Fruit fly (Drosophila melanogaster) whole organism, embryonic: ENCODE data around the gene und.
A peak's percentile ranks its signal among the peaks of the same experiment; 100 is the strongest.

Experiments
- B-H2 ChIP-seq: fragments of 200-800 bp; sonication (Bioruptor generic); optimal IDR thresholded peaks from 2 replicates; lab custom pipeline; 2018; ENCODE audit warnings: missing biosample characterization, mild to moderate bottlenecking, missing genetic modification characterization
- CG10979 ChIP-seq: fragments of 200-800 bp; sonication (Bioruptor generic); optimal IDR thresholded peaks from 2 replicates; lab custom pipeline; 2018; ENCODE audit warnings: missing biosample characterization, mild to moderate bottlenecking, missing genetic modification characterization, moderate library complexity
- CG12236 ChIP-seq: fragments of 200-800 bp; sonication (Bioruptor generic); optimal IDR thresholded peaks from 2 replicates; lab custom pipeline; 2016; ENCODE audit warnings: missing biosample characterization, missing genetic modification characterization
- CG12659 ChIP-seq: fragments of 200-800 bp; sonication (Bioruptor generic); optimal IDR thresholded peaks from 3 replicates; lab custom pipeline; 2017; ENCODE audit warnings: mild to moderate bottlenecking, missing biosample characterization, missing genetic modification reagents, missing genetic modification characterization
- CG13624 ChIP-seq: fragments of 200-800 bp; sonication (Bioruptor generic); optimal IDR thresholded peaks from 2 replicates; lab custom pipeline; 2016; ENCODE audit warnings: missing biosample characterization, missing genetic modification characterization
- CG15011 ChIP-seq: fragments of 200-800 bp; sonication (Bioruptor generic); optimal IDR thresholded peaks from 3 replicates; lab custom pipeline; 2018; ENCODE audit warnings: missing biosample characterization, mild to moderate bottlenecking, missing genetic modification characterization
- CG15696 ChIP-seq: fragments of 200-800 bp; sonication (Bioruptor generic); optimal IDR thresholded peaks from 2 replicates; lab custom pipeline; 2019; ENCODE audit warnings: missing biosample characterization, mild to moderate bottlenecking, missing genetic modification characterization, moderate library complexity
- CG16779 ChIP-seq: fragments of 200-800 bp; sonication (Bioruptor generic); IDR thresholded peaks from 2 replicates; pipeline ENCODE4 v1.3.6; 2022; ENCODE audit warnings: missing biosample characterization, missing genetic modification characterization
- CG17361 ChIP-seq: fragments of 200-800 bp; sonication (Bioruptor generic); IDR thresholded peaks from 3 replicates; pipeline ENCODE4 v1.3.6; 2022; ENCODE audit warnings: missing biosample characterization, missing genetic modification characterization
- CG18619 ChIP-seq: fragments of 200-800 bp; sonication (Bioruptor generic); optimal IDR thresholded peaks from 3 replicates; lab custom pipeline; 2017; ENCODE audit warnings: missing biosample characterization, mild to moderate bottlenecking, missing genetic modification characterization
- CG2199 ChIP-seq: fragments of 200-800 bp; sonication (Bioruptor generic); IDR thresholded peaks from 3 replicates; pipeline ENCODE4 v1.3.6; 2022; ENCODE audit warnings: missing biosample characterization, missing genetic modification characterization
- CG2875 ChIP-seq: fragments of 200-800 bp; sonication (Bioruptor generic); optimal IDR thresholded peaks from 2 replicates; lab custom pipeline; 2017; ENCODE audit warnings: missing biosample characterization, mild to moderate bottlenecking, missing genetic modification characterization, missing genetic modification reagents
- CG2889 ChIP-seq: fragments of 200-800 bp; sonication (Bioruptor generic); IDR thresholded peaks from 3 replicates; pipeline ENCODE4 v1.3.6; 2022; ENCODE audit warnings: missing biosample characterization, missing genetic modification characterization
- CG30403 ChIP-seq: fragments of 200-800 bp; sonication (Bioruptor generic); optimal IDR thresholded peaks from 3 replicates; lab custom pipeline; 2016; ENCODE audit warnings: missing biosample characterization, missing genetic modification characterization
- CG4730 ChIP-seq: fragments of 200-800 bp; sonication (Bioruptor generic); IDR thresholded peaks from 2 replicates; pipeline ENCODE4 v1.3.6; 2022; ENCODE audit warnings: missing biosample characterization, missing genetic modification characterization
- CG4854 ChIP-seq: fragments of 200-800 bp; sonication (Bioruptor generic); optimal IDR thresholded peaks from 2 replicates; lab custom pipeline; 2016; ENCODE audit warnings: missing biosample characterization, missing genetic modification characterization, inconsistent platforms
- CG5180 ChIP-seq: fragments of 200-800 bp; sonication (Bioruptor generic); optimal IDR thresholded peaks from 3 replicates; lab custom pipeline; 2017; ENCODE audit warnings: missing biosample characterization, missing genetic modification characterization, mild to moderate bottlenecking, moderate library complexity, missing genetic modification reagents
- CG6175 ChIP-seq: fragments of 200-800 bp; sonication (Bioruptor generic); IDR thresholded peaks from 3 replicates; pipeline ENCODE4 v1.3.6; 2022; ENCODE audit warnings: missing biosample characterization, missing genetic modification characterization
- CG8281 ChIP-seq: fragments of 200-800 bp; sonication (Bioruptor generic); optimal IDR thresholded peaks from 2 replicates; lab custom pipeline; 2018; ENCODE audit warnings: missing biosample characterization, mild to moderate bottlenecking, missing genetic modification characterization, moderate library complexity
- CHES-1-like ChIP-seq: fragments of 200-800 bp; sonication (Bioruptor generic); optimal IDR thresholded peaks from 2 replicates; lab custom pipeline; 2016; ENCODE audit warnings: missing biosample characterization, missing genetic modification characterization
- Camta ChIP-seq: fragments of 200-800 bp; sonication (Bioruptor generic); optimal IDR thresholded peaks from 2 replicates; lab custom pipeline; 2016; ENCODE audit warnings: missing biosample characterization, missing genetic modification characterization
- CoRest ChIP-seq: fragments of 200-800 bp; sonication (Bioruptor generic); optimal IDR thresholded peaks from 3 replicates; lab custom pipeline; 2018; ENCODE audit warnings: missing biosample characterization, mild to moderate bottlenecking, missing genetic modification characterization, moderate library complexity
- D19A ChIP-seq: fragments of 200-800 bp; optimal IDR thresholded peaks from 3 replicates; lab custom pipeline; 2019; ENCODE audit warnings: missing biosample characterization, mild to moderate bottlenecking, missing genetic modification characterization, moderate library complexity
- Dfd ChIP-seq, 2 experiments: fragments of >200 bp; optimal IDR thresholded peaks; 2 replicates each; lab custom pipeline; 2017; ENCODE audit warnings: missing biosample characterization in 2 of 2, missing genetic modification characterization in 2 of 2
- Eip74EF ChIP-seq, 2 experiments: fragments of 200-800 bp in 1 of 2; fragments of >200 bp in 1 of 2; sonication (Bioruptor generic) in 1 of 2; optimal IDR thresholded peaks; 2 replicates each; lab custom pipeline; 2017 to 2019; ENCODE audit warnings: missing biosample characterization in 2 of 2, missing genetic modification characterization in 2 of 2, mild to moderate bottlenecking in 1 of 2, moderate library complexity in 1 of 2
- GATAe ChIP-seq: fragments of 200-800 bp; sonication (Bioruptor generic); conservative IDR thresholded peaks from 2 replicates; pipeline ENCODE4 v1.3.6; 2022; ENCODE audit warnings: missing biosample characterization, missing genetic modification characterization
- Gsc ChIP-seq: fragments of 200-800 bp; sonication (Bioruptor generic); IDR thresholded peaks from 2 replicates; pipeline ENCODE4 v1.3.6; 2022; ENCODE audit warnings: missing biosample characterization, missing genetic modification characterization
- Lim3 ChIP-seq: fragments of 200-800 bp; sonication (Bioruptor generic); IDR thresholded peaks from 2 replicates; pipeline ENCODE4 v1.3.6; 2022; ENCODE audit warnings: missing biosample characterization, missing genetic modification characterization
- Mes4 ChIP-seq: fragments of 200-800 bp; sonication (Bioruptor generic); optimal IDR thresholded peaks from 2 replicates; lab custom pipeline; 2016; ENCODE audit warnings: missing biosample characterization, missing genetic modification characterization
- NC2β ChIP-seq: fragments of 200-800 bp; sonication (Bioruptor generic); optimal IDR thresholded peaks from 2 replicates; lab custom pipeline; 2016; ENCODE audit warnings: missing biosample characterization, missing genetic modification characterization
- Nf-YC ChIP-seq: fragments of 200-800 bp; optimal IDR thresholded peaks from 3 replicates; lab custom pipeline; 2019; ENCODE audit warnings: missing biosample characterization, mild to moderate bottlenecking, missing genetic modification characterization, moderate library complexity
- Ravus ChIP-seq: fragments of 200-800 bp; sonication (Bioruptor generic); IDR thresholded peaks from 2 replicates; pipeline ENCODE4 v1.3.6; 2022; ENCODE audit warnings: missing biosample characterization, missing genetic modification characterization
- Side ChIP-seq: fragments of 200-800 bp; sonication (Bioruptor generic); optimal IDR thresholded peaks from 2 replicates; lab custom pipeline; 2016; ENCODE audit warnings: missing biosample characterization, missing genetic modification characterization
- bowl ChIP-seq: fragments of 200-800 bp; sonication (Bioruptor generic); IDR thresholded peaks from 2 replicates; pipeline ENCODE4 v1.3.6; 2022; ENCODE audit warnings: missing biosample characterization, missing genetic modification characterization
- ci ChIP-seq: fragments of 200-800 bp; sonication (Bioruptor generic); IDR thresholded peaks from 3 replicates; pipeline ENCODE4 v1.3.6; 2022; ENCODE audit warnings: missing biosample characterization, missing genetic modification characterization
- eyg ChIP-seq: fragments of 200-800 bp; sonication (Bioruptor generic); optimal IDR thresholded peaks from 3 replicates; lab custom pipeline; 2016; ENCODE audit warnings: missing biosample characterization, missing genetic modification characterization
- fd102C ChIP-seq: fragments of 200-800 bp; sonication (Bioruptor generic); optimal IDR thresholded peaks from 2 replicates; lab custom pipeline; 2018; ENCODE audit warnings: missing biosample characterization, mild to moderate bottlenecking, missing genetic modification characterization, moderate library complexity
- fd64A ChIP-seq: fragments of 200-800 bp; sonication (Bioruptor generic); optimal IDR thresholded peaks from 3 replicates; lab custom pipeline; 2018; ENCODE audit warnings: missing biosample characterization, mild to moderate bottlenecking, missing genetic modification characterization
- fru ChIP-seq: fragments of >200 bp; optimal IDR thresholded peaks from 2 replicates; lab custom pipeline; 2017
- hkb ChIP-seq, 2 experiments: fragments of 200-800 bp in 1 of 2; fragments of >200 bp in 1 of 2; sonication (Bioruptor generic) in 1 of 2; IDR thresholded peaks in 1 of 2; optimal IDR thresholded peaks in 1 of 2; 2 replicates each; pipeline versions ENCODE4 v1.3.6 to Lab custom; 2017 to 2022; ENCODE audit warnings: missing biosample characterization in 1 of 2, missing genetic modification characterization in 1 of 2
- p53 ChIP-seq: fragments of 200-800 bp; sonication (Bioruptor generic); optimal IDR thresholded peaks from 2 replicates; lab custom pipeline; 2016; ENCODE audit warnings: missing biosample characterization, missing genetic modification characterization
- peb ChIP-seq: fragments of 200-800 bp; sonication (Bioruptor generic); IDR thresholded peaks from 2 replicates; pipeline ENCODE4 v1.3.6; 2022; ENCODE audit warnings: missing biosample characterization, missing genetic modification characterization
- ranshi ChIP-seq: fragments of 200-800 bp; sonication (Bioruptor generic); IDR thresholded peaks from 2 replicates; pipeline ENCODE4 v1.3.6; 2022; ENCODE audit warnings: missing biosample characterization, missing genetic modification characterization
- seq ChIP-seq: fragments of 200-800 bp; sonication (Bioruptor generic); IDR thresholded peaks from 2 replicates; pipeline ENCODE4 v1.3.6; 2022; ENCODE audit warnings: missing biosample characterization, missing genetic modification characterization
- sisA ChIP-seq: fragments of 200-800 bp; sonication (Bioruptor generic); IDR thresholded peaks from 2 replicates; pipeline ENCODE4 v1.3.6; 2022; ENCODE audit warnings: missing biosample characterization, missing genetic modification characterization
- sr ChIP-seq: fragments of 200-800 bp; sonication (Bioruptor generic); IDR thresholded peaks from 3 replicates; pipeline ENCODE4 v1.3.6; 2022; ENCODE audit warnings: missing biosample characterization, missing genetic modification characterization
- tap ChIP-seq: fragments of 200-800 bp; optimal IDR thresholded peaks from 3 replicates; lab custom pipeline; 2019; ENCODE audit warnings: missing biosample characterization, mild to moderate bottlenecking, missing genetic modification characterization, moderate library complexity
- tgo ChIP-seq: fragments of 200-800 bp; sonication (Bioruptor generic); IDR thresholded peaks from 3 replicates; pipeline ENCODE4 v1.3.6; 2022; ENCODE audit warnings: missing biosample characterization, missing genetic modification characterization
- tup ChIP-seq: fragments of 200-800 bp; sonication (Bioruptor generic); optimal IDR thresholded peaks from 2 replicates; lab custom pipeline; 2016; ENCODE audit warnings: missing biosample characterization, mild to moderate bottlenecking, missing genetic modification characterization, moderate library complexity
- vfl ChIP-seq: fragments of 200-800 bp; sonication (Bioruptor generic); optimal IDR thresholded peaks from 2 replicates; lab custom pipeline; 2016; ENCODE audit warnings: missing biosample characterization, missing genetic modification characterization
- wdn ChIP-seq: fragments of 200-800 bp; sonication (Bioruptor generic); IDR thresholded peaks from 2 replicates; pipeline ENCODE4 v1.3.6; 2022; ENCODE audit warnings: missing biosample characterization, missing genetic modification characterization
- zfh1 ChIP-seq: fragments of 200-800 bp; sonication (Bioruptor generic); IDR thresholded peaks from 3 replicates; pipeline ENCODE4 v1.3.6; 2022; ENCODE audit warnings: missing biosample characterization, missing genetic modification characterization

The und gene

dm6 chr2L:9758856-9759255 is 4.3 kb upstream of the und start (continued):
- no peak for TF ChIP-seq fd64A
- TF ChIP-seq Eip74EF (GFP tag; optimal IDR thresholded peaks at IDR 0.05; lab: Kevin White, UChicago): no peak
- TF ChIP-seq Gsc (GFP tag; lab: Robert Waterston, UW): no peak
- peak; percentile 47 for TF ChIP-seq CG13624 (GFP tag; lab: Kevin White, UChicago)
- TF ChIP-seq Camta (GFP tag; lab: Kevin White, UChicago): no peak
- no peak for TF ChIP-seq CG2875 (GFP tag; lab: Kevin White, UChicago)
- TF ChIP-seq CG12236 (GFP tag; lab: Kevin White, UChicago): no peak
- TF ChIP-seq hkb (optimal IDR thresholded peaks at IDR 0.05; lab: Kevin White, UChicago): no peak
- TF ChIP-seq hkb (GFP tag; IDR thresholded peaks at IDR 0.05; lab: Robert Waterston, UW): no peak
- peak; percentile 70 for TF ChIP-seq CoRest (tag; lab: Kevin White, UChicago)
- no peak for TF ChIP-seq Lim3 (GFP tag; lab: Robert Waterston, UW)
- TF ChIP-seq zfh1 (GFP tag; lab: Robert Waterston, UW): peak; percentile 79
- TF ChIP-seq peb (GFP tag; lab: Robert Waterston, UW): no peak
- TF ChIP-seq Ravus (GFP tag; lab: Robert Waterston, UW): no peak
- no peak for TF ChIP-seq Dfd (GFP tag; optimal IDR thresholded peaks at IDR 0.05; lab: Kevin White, UChicago)
- peak; percentile 21 for TF ChIP-seq fru
- TF ChIP-seq CG17361 (GFP tag; lab: Robert Waterston, UW): 0 out of 3 replicates have a peak, but pooled peaks have one; percentile 38
- peak; percentile 28; the same call in 1 of the 2 replicates for TF ChIP-seq CG4730 (GFP tag; lab: Robert Waterston, UW)
- TF ChIP-seq sr: peak; percentile 63; the same call in 1 of the 3 replicates
- peak; percentile 68 for TF ChIP-seq sisA
- peak; percentile 7 for TF ChIP-seq tap (tag; lab: Kevin White, UChicago)
- TF ChIP-seq Side (GFP tag; lab: Kevin White, UChicago): no peak
- no peak for TF ChIP-seq CG4854 (GFP tag; lab: Kevin White, UChicago)
- TF ChIP-seq eyg (GFP tag; lab: Kevin White, UChicago): no peak
- TF ChIP-seq tup (GFP tag; lab: Kevin White, UChicago): no peak
- TF ChIP-seq tgo (GFP tag; lab: Robert Waterston, UW): peak; percentile 48; the same call in 2 of the 3 replicates
- no peak for TF ChIP-seq NC2β
- peak; percentile 26 for TF ChIP-seq vfl (GFP tag; lab: Kevin White, UChicago)
- TF ChIP-seq CG12659: peak; percentile 51
- no peak for TF ChIP-seq CG18619 (GFP tag; lab: Kevin White, UChicago)
- TF ChIP-seq B-H2 (GFP tag; lab: Kevin White, UChicago): peak; percentile 78
- TF ChIP-seq ci (GFP tag; lab: Robert Waterston, UW): peak; percentile 67; the same call in 2 of the 3 replicates
- no peak for TF ChIP-seq CG2889 (GFP tag; lab: Robert Waterston, UW)
- peak; percentile 69 for TF ChIP-seq wdn (GFP tag; lab: Robert Waterston, UW)
- TF ChIP-seq CG15011 (GFP tag; lab: Kevin White, UChicago): no peak
- no peak for TF ChIP-seq p53 (GFP tag; lab: Kevin White, UChicago)
- TF ChIP-seq D19A (tag; lab: Kevin White, UChicago): peak; percentile 38
- TF ChIP-seq Mes4 (GFP tag; lab: Kevin White, UChicago): no peak
- TF ChIP-seq fd102C: no peak
- peak; percentile 70 for TF ChIP-seq CG5180 (GFP tag; lab: Kevin White, UChicago)
- TF ChIP-seq CG8281 (tag; lab: Kevin White, UChicago): no peak
- peak; percentile 55 for TF ChIP-seq CG15696
- TF ChIP-seq CG30403 (GFP tag; lab: Kevin White, UChicago): peak; percentile 52
- peak; percentile 54; the same call in 1 of the 2 replicates for TF ChIP-seq GATAe (GFP tag; lab: Robert Waterston, UW)
- peak; percentile 82; the same call in 1 of the 3 replicates for TF ChIP-seq CG2199 (GFP tag; lab: Robert Waterston, UW)
- peak; percentile 42 for TF ChIP-seq Nf-YC (tag; lab: Kevin White, UChicago)
- TF ChIP-seq CG6175: peak; percentile 96
- no peak for TF ChIP-seq bowl (GFP tag; lab: Robert Waterston, UW)
- peak; percentile 39 for TF ChIP-seq CG10979 (tag; lab: Kevin White, UChicago)
- TF ChIP-seq CG16779 (GFP tag; lab: Robert Waterston, UW): no peak
- TF ChIP-seq seq (GFP tag; lab: Robert Waterston, UW): peak; percentile 15; the same call in 1 of the 2 replicates
- TF ChIP-seq CHES-1-like (GFP tag; lab: Kevin White, UChicago): peak; percentile 61
- TF ChIP-seq ranshi (GFP tag; lab: Robert Waterston, UW): peak; percentile 53; the same call in 1 of the 2 replicates
